Worm (Caenorhabditis elegans): ENCODE results near the gene T09B9.1.
A peak's percentile ranks its signal among the peaks of the same experiment; 100 is the strongest.

Gene T09B9.1

ce11 chrX:9743513-9743914 lies 13.6 kb upstream of the T09B9.1 start (continued):
- TF ChIP-seq F52B5.7 (tag; optimal IDR thresholded peaks at IDR 0.05) = peak; percentile 98
- TF ChIP-seq K12H6.12 (tag; optimal IDR thresholded peaks at IDR 0.05) = peak; percentile 86
- peak; percentile 89 for TF ChIP-seq nhr-179 (tag; optimal IDR thresholded peaks at IDR 0.05)
- TF ChIP-seq ztf-3 (GFP tag; optimal IDR thresholded peaks at IDR 0.05) = peak; percentile 55
- TF ChIP-seq atf-7 (tag; optimal IDR thresholded peaks at IDR 0.05) = peak; percentile 87
- peak; percentile 97 for TF ChIP-seq T26A5.8 (tag; optimal IDR thresholded peaks at IDR 0.05)
- peak; percentile 87 for TF ChIP-seq unc-130 (GFP tag; optimal IDR thresholded peaks at IDR 0.05)
- TF ChIP-seq tbx-9 (tag; optimal IDR thresholded peaks at IDR 0.05; ENCODE audit: borderline replicate concordance) = peak; percentile 77
- TF ChIP-seq mcd-1 (GFP tag; IDR thresholded peaks at IDR 0.05) = peak; percentile 84
- peak; percentile 82 for TF ChIP-seq mel-28 (tag; optimal IDR thresholded peaks at IDR 0.05; ENCODE audit: borderline replicate concordance)
- peak; percentile 94 for TF ChIP-seq ekl-4 (GFP tag; IDR thresholded peaks at IDR 0.05)
- TF ChIP-seq bed-1 (GFP tag; IDR thresholded peaks at IDR 0.05) = peak; percentile 96
- TF ChIP-seq ztf-28 (GFP tag; IDR thresholded peaks at IDR 0.05) = peak; percentile 96
- TF ChIP-seq snpc-1.1 (tag; optimal IDR thresholded peaks at IDR 0.05; ENCODE audit: insufficient read depth) = peak; percentile 74
- TF ChIP-seq die-1 (tag; optimal IDR thresholded peaks at IDR 0.05) = peak; percentile 98
- peak; percentile 95 for TF ChIP-seq rcor-1 (GFP tag; IDR thresholded peaks at IDR 0.05)
- peak; percentile 91 for TF ChIP-seq hlh-12 (tag; optimal IDR thresholded peaks at IDR 0.05)
- TF ChIP-seq C06A6.2 (GFP tag; conservative IDR thresholded peaks at IDR 0.05) = peak; percentile 87
- peak; percentile 98 for TF ChIP-seq him-1 (tag; optimal IDR thresholded peaks at IDR 0.05)
- peak; percentile 99 for TF ChIP-seq rpc-1 (optimal IDR thresholded peaks at IDR 0.05)
- TF ChIP-seq rpc-1 (tag; optimal IDR thresholded peaks at IDR 0.05) = peak; percentile 99
- TF ChIP-seq F23B12.7 (tag; optimal IDR thresholded peaks at IDR 0.05; ENCODE audit: insufficient read depth) = peak; percentile 94
- peak; percentile 79 for TF ChIP-seq lin-54 (GFP tag; optimal IDR thresholded peaks at IDR 0.05)
- TF ChIP-seq bed-2 (GFP tag; IDR thresholded peaks at IDR 0.05) = peak; percentile 78
- peak; percentile 97 for TF ChIP-seq Y56A3A.18 (GFP tag; IDR thresholded peaks at IDR 0.05)
- peak; percentile 86 for TF ChIP-seq C17E4.6 (GFP tag; IDR thresholded peaks at IDR 0.05)
- peak; percentile 80 for TF ChIP-seq ceh-100 (GFP tag; IDR thresholded peaks at IDR 0.05)
- peak; percentile 98 for TF ChIP-seq nhr-120 (GFP tag; IDR thresholded peaks at IDR 0.05)
- TF ChIP-seq hlh-26 (GFP tag; conservative IDR thresholded peaks at IDR 0.05) = peak; percentile 52; the same call in 1 of the 2 replicates
- TF ChIP-seq B0261.1 (tag; optimal IDR thresholded peaks at IDR 0.05) = peak; percentile 100
- TF ChIP-seq cebp-1 (GFP tag; IDR thresholded peaks at IDR 0.05) = peak; percentile 39; the same call in 1 of the 2 replicates
- peak; percentile 89 for TF ChIP-seq cebp-1 (tag; optimal IDR thresholded peaks at IDR 0.05)
- TF ChIP-seq dpff-1 (tag; optimal IDR thresholded peaks at IDR 0.05) = peak; percentile 67
- peak; percentile 89 for TF ChIP-seq gei-17 (GFP tag; optimal IDR thresholded peaks at IDR 0.05)
- TF ChIP-seq egl-44 (GFP tag; IDR thresholded peaks at IDR 0.05) = peak; percentile 98
- peak; percentile 80 for TF ChIP-seq madf-3 (GFP tag; IDR thresholded peaks at IDR 0.05)
- peak; percentile 33; the same call in 1 of the 2 replicates for TF ChIP-seq madf-8 (GFP tag; conservative IDR thresholded peaks at IDR 0.05)
- peak; percentile 86 for TF ChIP-seq attf-6 (GFP tag; IDR thresholded peaks at IDR 0.05)
- peak; percentile 84 for TF ChIP-seq akir-1 (GFP tag; optimal IDR thresholded peaks at IDR 0.05)
- peak; percentile 80 for TF ChIP-seq madf-6 (GFP tag; IDR thresholded peaks at IDR 0.05)
- peak; percentile 93 for TF ChIP-seq athp-1 (tag; optimal IDR thresholded peaks at IDR 0.05)
- TF ChIP-seq ceh-91 (GFP tag; IDR thresholded peaks at IDR 0.05) = peak; percentile 70
- peak; percentile 86 for TF ChIP-seq zfh-2 (GFP tag; conservative IDR thresholded peaks at IDR 0.05)
- peak; percentile 98 for TF ChIP-seq fkh-3 (tag; optimal IDR thresholded peaks at IDR 0.05)
- peak; percentile 91 for TF ChIP-seq ets-4 (GFP tag; optimal IDR thresholded peaks at IDR 0.05)
- peak; percentile 57 for TF ChIP-seq F22D6.2 (tag; optimal IDR thresholded peaks at IDR 0.05)
- peak; percentile 76 for TF ChIP-seq attf-3 (GFP tag; conservative IDR thresholded peaks at IDR 0.05)
- peak; percentile 90 for TF ChIP-seq ceh-27 (GFP tag; optimal IDR thresholded peaks at IDR 0.05)
- TF ChIP-seq hmg-1.2 (GFP tag; IDR thresholded peaks at IDR 0.05) = peak; percentile 94

Data from whole organism, young adult.